Worm (Caenorhabditis elegans) whole organism, mixed stage, embryonic: ENCODE measurements around the gene tpi-1.

Experiments
- M03D4.4 ChIP-seq: sonication (generic microtip); optimal IDR thresholded peaks from 2 replicates; lab custom pipeline; 2017; ENCODE audit warnings: mild to moderate bottlenecking, missing genetic modification characterization, missing compliant biosample characterization
- bed-3 ChIP-seq: fragments of 200-800 bp; sonication (Bioruptor generic); optimal IDR thresholded peaks from 3 replicates; lab custom pipeline; 2018; ENCODE audit warnings: mild to moderate bottlenecking, missing genetic modification characterization, moderate library complexity, missing compliant biosample characterization
- ceh-43 ChIP-seq: fragments of 200-800 bp; sonication (Bioruptor generic); optimal IDR thresholded peaks from 2 replicates; lab custom pipeline; 2018; ENCODE audit warnings: mild to moderate bottlenecking, missing genetic modification characterization, moderate library complexity, missing compliant biosample characterization
- ceh-83 ChIP-seq: fragments of 200-800 bp; sonication (Bioruptor generic); optimal IDR thresholded peaks from 2 replicates; lab custom pipeline; 2018; ENCODE audit warnings: mild to moderate bottlenecking, missing genetic modification characterization, missing compliant biosample characterization
- ces-1 ChIP-seq: fragments of 150-350 bp; optimal IDR thresholded peaks from 2 replicates; lab custom pipeline; 2014; ENCODE audit warnings: missing biosample characterization, missing genetic modification reagents, missing genetic modification characterization
- cnd-1 ChIP-seq: fragments of 200-800 bp; sonication (Bioruptor generic); optimal IDR thresholded peaks from 2 replicates; lab custom pipeline; 2018; ENCODE audit warnings: mild to moderate bottlenecking, missing genetic modification characterization, missing compliant biosample characterization
- drap-1 ChIP-seq: fragments of 200-800 bp; sonication (Bioruptor generic); optimal IDR thresholded peaks from 3 replicates; lab custom pipeline; 2018; ENCODE audit warnings: mild to moderate bottlenecking, missing genetic modification characterization, missing compliant biosample characterization
- elt-3 ChIP-seq: fragments of 150-350 bp; optimal IDR thresholded peaks from 2 replicates; lab custom pipeline; 2014; ENCODE audit warnings: missing biosample characterization, missing genetic modification characterization
- flh-1 ChIP-seq: fragments of 200-800 bp; sonication (Bioruptor generic); optimal IDR thresholded peaks from 2 replicates; lab custom pipeline; 2018; ENCODE audit warnings: mild to moderate bottlenecking, missing genetic modification characterization, moderate library complexity, missing compliant biosample characterization
- ham-2 ChIP-seq: fragments of 200-800 bp; sonication (Bioruptor generic); optimal IDR thresholded peaks from 2 replicates; lab custom pipeline; 2018; ENCODE audit warnings: mild to moderate bottlenecking, missing genetic modification characterization, missing compliant biosample characterization
- hlh-1 ChIP-seq: fragments of 150-350 bp; optimal IDR thresholded peaks from 2 replicates; lab custom pipeline; 2014; ENCODE audit warnings: missing biosample characterization, missing genetic modification reagents, missing genetic modification characterization
- lin-32 ChIP-seq: fragments of 200-800 bp; sonication (Bioruptor generic); optimal IDR thresholded peaks from 2 replicates; lab custom pipeline; 2018; ENCODE audit warnings: mild to moderate bottlenecking, missing genetic modification characterization, missing compliant biosample characterization
- lsy-2 ChIP-seq: fragments of 150-350 bp; optimal IDR thresholded peaks from 2 replicates; lab custom pipeline; 2014; ENCODE audit warnings: missing biosample characterization, missing genetic modification characterization
- mab-5 ChIP-seq: fragments of 150-350 bp; optimal IDR thresholded peaks from 2 replicates; lab custom pipeline; 2014; ENCODE audit warnings: missing biosample characterization, missing genetic modification characterization
- mep-1 ChIP-seq: fragments of 150-350 bp; optimal IDR thresholded peaks from 2 replicates; lab custom pipeline; 2017; ENCODE audit warnings: missing biosample characterization, missing genetic modification reagents, missing genetic modification characterization, inconsistent platforms
- mls-2 ChIP-seq: sonication (generic microtip); optimal IDR thresholded peaks from 2 replicates; lab custom pipeline; 2016; ENCODE audit warnings: mild to moderate bottlenecking, missing genetic modification characterization, moderate library complexity, missing compliant biosample characterization
- nhr-12 ChIP-seq: fragments of 150-350 bp; optimal IDR thresholded peaks from 2 replicates; lab custom pipeline; 2014; ENCODE audit warnings: missing biosample characterization, missing genetic modification characterization
- nhr-2 ChIP-seq: fragments of 150-350 bp; optimal IDR thresholded peaks from 2 replicates; lab custom pipeline; 2014; ENCODE audit warnings: missing biosample characterization, missing genetic modification characterization
- nhr-237 ChIP-seq: fragments of 150-350 bp; optimal IDR thresholded peaks from 2 replicates; lab custom pipeline; 2014; ENCODE audit warnings: missing biosample characterization, missing genetic modification characterization
- nhr-76 ChIP-seq: sonication (generic microtip); optimal IDR thresholded peaks from 2 replicates; lab custom pipeline; 2017; ENCODE audit warnings: missing biosample characterization, missing genetic modification characterization
- pha-4 ChIP-seq: fragments of 150-350 bp; optimal IDR thresholded peaks from 2 replicates; lab custom pipeline; 2018; ENCODE audit warnings: missing biosample characterization, missing genetic modification reagents, missing genetic modification characterization
- sem-2 ChIP-seq: fragments of 200-800 bp; sonication (Bioruptor generic); optimal IDR thresholded peaks from 2 replicates; lab custom pipeline; 2018; ENCODE audit warnings: mild to moderate bottlenecking, missing genetic modification characterization, missing compliant biosample characterization
- sptf-1 ChIP-seq: sonication (generic microtip); optimal IDR thresholded peaks from 2 replicates; lab custom pipeline; 2017; ENCODE audit warnings: mild to moderate bottlenecking, missing genetic modification characterization, moderate library complexity, missing compliant biosample characterization
- tbx-8 ChIP-seq: fragments of 200-800 bp; sonication (Bioruptor generic); optimal IDR thresholded peaks from 2 replicates; lab custom pipeline; 2018; ENCODE audit warnings: mild to moderate bottlenecking, missing genetic modification characterization, moderate library complexity, missing compliant biosample characterization
- unc-120 ChIP-seq: sonication (generic microtip); optimal IDR thresholded peaks from 2 replicates; lab custom pipeline; 2017; ENCODE audit warnings: missing genetic modification characterization, missing compliant biosample characterization; ENCODE audit not compliant: poor library complexity, severe bottlenecking
- unc-39 ChIP-seq: fragments of 150-350 bp; optimal IDR thresholded peaks from 2 replicates; lab custom pipeline; 2014; ENCODE audit warnings: missing biosample characterization, missing genetic modification characterization
- zip-8 ChIP-seq: fragments of 150-350 bp; optimal IDR thresholded peaks from 2 replicates; lab custom pipeline; 2014; ENCODE audit warnings: missing biosample characterization, missing genetic modification characterization
- ztf-11 ChIP-seq: fragments of 150-350 bp; optimal IDR thresholded peaks from 2 replicates; lab custom pipeline; 2014; ENCODE audit warnings: missing biosample characterization, missing genetic modification characterization

tpi-1 gene

ce11 chrII:12039039-12039438, at the start of gene tpi-1:
TSS of gene tpi-1 (minus strand) at chrII:12039139.
- TF ChIP-seq nhr-2 (tag; lab: Kevin White, UChicago) (no peak), pha-4 (no peak), bed-3 (GFP tag; lab: Kevin White, UChicago) (no peak), tbx-8 (GFP tag; lab: Kevin White, UChicago) (no peak), nhr-237 (no peak), ces-1 (GFP tag; lab: Kevin White, UChicago) (no peak), cnd-1 (tag; lab: Kevin White, UChicago) (no peak), lsy-2 (tag; lab: Kevin White, UChicago) (no peak), ceh-43 (no peak)

ce11 chrII:12082086-12082485, 43.1 kb upstream of the tpi-1 start:
- TF ChIP-seq ham-2 (GFP tag; lab: Kevin White, UChicago), result peak; percentile 70

- TF ChIP-seq ztf-11 (no peak), mls-2 (tag; lab: Kevin White, UChicago) (no peak), nhr-2 (tag; lab: Kevin White, UChicago) (no peak), mab-5 (tag; lab: Kevin White, UChicago) (no peak), hlh-1 (tag; lab: Kevin White, UChicago) (no peak), elt-3 (tag; lab: Kevin White, UChicago) (no peak), ceh-43 (no peak), mep-1 (tag; lab: Kevin White, UChicago) (no peak), tbx-8 (GFP tag; lab: Kevin White, UChicago) (no peak), pha-4 (no peak), M03D4.4 (tag; lab: Kevin White, UChicago) (no peak), sptf-1 (tag; lab: Kevin White, UChicago) (no peak), bed-3 (GFP tag; lab: Kevin White, UChicago) (no peak), lin-32 (GFP tag; lab: Kevin White, UChicago) (no peak), unc-120 (tag; lab: Kevin White, UChicago) (no peak), sem-2 (no peak)
- TF ChIP-seq, all 35 proteins: peak for 0
Measured at ce11 chrII:12081454-12081853, 42.5 kb upstream of the tpi-1 start.

ce11 chrII:12080015-12080414, 41.1 kb upstream of the tpi-1 start:
- TF ChIP-seq tbx-8 (GFP tag; lab: Kevin White, UChicago), result no peak

- TF ChIP-seq cnd-1 (tag; lab: Kevin White, UChicago) (no peak), ztf-11 (no peak), tbx-8 (GFP tag; lab: Kevin White, UChicago) (no peak), nhr-237 (no peak), ceh-83 (GFP tag; lab: Kevin White, UChicago) (no peak), flh-1 (GFP tag; lab: Kevin White, UChicago) (no peak)
Measured at ce11 chrII:12077281-12077680, 38.3 kb upstream of the tpi-1 start.

ce11 chrII:12076355-12076754, 37.4 kb upstream of the tpi-1 start:
- TF ChIP-seq elt-3 (tag; lab: Kevin White, UChicago) (no peak), flh-1 (GFP tag; lab: Kevin White, UChicago) (no peak), nhr-12 (tag; lab: Kevin White, UChicago) (no peak), sem-2 (no peak), nhr-76 (tag; lab: Kevin White, UChicago) (no peak)

- TF ChIP-seq ceh-43, result no peak
- TF ChIP-seq zip-8, result no peak
- TF ChIP-seq lin-32 (GFP tag; lab: Kevin White, UChicago), result no peak
- no peak for TF ChIP-seq cnd-1 (tag; lab: Kevin White, UChicago)
- TF ChIP-seq ceh-83 (GFP tag; lab: Kevin White, UChicago), result no peak
- no peak for TF ChIP-seq unc-39 (tag; lab: Kevin White, UChicago)
- TF ChIP-seq sem-2, result no peak
- TF ChIP-seq flh-1 (GFP tag; lab: Kevin White, UChicago), result no peak
- no peak for TF ChIP-seq nhr-237
- no peak for TF ChIP-seq sptf-1 (tag; lab: Kevin White, UChicago)
- no peak for TF ChIP-seq nhr-76 (tag; lab: Kevin White, UChicago)
- TF ChIP-seq nhr-2 (tag; lab: Kevin White, UChicago), result no peak
- no peak for TF ChIP-seq pha-4
- no peak for TF ChIP-seq drap-1
- no peak for TF ChIP-seq M03D4.4 (tag; lab: Kevin White, UChicago)
- TF ChIP-seq unc-120 (tag; lab: Kevin White, UChicago), result no peak
- TF ChIP-seq mab-5 (tag; lab: Kevin White, UChicago), result no peak
Measured at ce11 chrII:12071243-12071642, 32.3 kb upstream of the tpi-1 start.
